Worm (Caenorhabditis elegans) whole organism, L2 larva: Measurements from ENCODE around the gene dmsr-6.
A peak's percentile ranks its signal among the peaks of the same experiment; 100 is the strongest.

Source experiments
- C34F6.9 ChIP-seq: fragments of 150-350 bp; optimal IDR thresholded peaks from 2 replicates; lab custom pipeline; 2014; ENCODE audit warnings: missing biosample characterization, missing genetic modification characterization
- R02D3.7 ChIP-seq: fragments of 150-350 bp; optimal IDR thresholded peaks from 2 replicates; lab custom pipeline; 2014; ENCODE audit warnings: missing biosample characterization, missing genetic modification characterization
- Y55F3AM.14 ChIP-seq: fragments of 200-800 bp; sonication (Bioruptor generic); optimal IDR thresholded peaks from 2 replicates; lab custom pipeline; 2018; ENCODE audit warnings: mild to moderate bottlenecking, missing genetic modification characterization, missing compliant biosample characterization
- alr-1 ChIP-seq: fragments of 150-350 bp; optimal IDR thresholded peaks from 2 replicates; lab custom pipeline; 2014; ENCODE audit warnings: missing biosample characterization, missing genetic modification characterization
- aly-2 ChIP-seq: fragments of 150-350 bp; optimal IDR thresholded peaks from 2 replicates; lab custom pipeline; 2014; ENCODE audit warnings: missing biosample characterization, missing genetic modification characterization
- ama-1 ChIP-seq: fragments of 150-350 bp; optimal IDR thresholded peaks from 2 replicates; lab custom pipeline; 2018; ENCODE audit warnings: inconsistent platforms
- blmp-1 ChIP-seq: sonication (generic microtip); optimal IDR thresholded peaks from 2 replicates; lab custom pipeline; 2017; ENCODE audit warnings: missing genetic modification characterization, mild to moderate bottlenecking, missing compliant biosample characterization, antibody characterized with exemption, moderate library complexity; ENCODE audit not compliant: insufficient read depth
- ceh-82 ChIP-seq: fragments of 150-350 bp; optimal IDR thresholded peaks from 2 replicates; lab custom pipeline; 2014; ENCODE audit warnings: missing biosample characterization, missing genetic modification characterization
- crh-2 ChIP-seq: sonication (generic microtip); optimal IDR thresholded peaks from 2 replicates; lab custom pipeline; 2017; ENCODE audit warnings: missing biosample characterization, missing genetic modification characterization
- dmd-4 ChIP-seq: sonication (generic microtip); optimal IDR thresholded peaks from 2 replicates; lab custom pipeline; 2017; ENCODE audit warnings: missing biosample characterization, missing genetic modification characterization
- egl-27 ChIP-seq: sonication (generic microtip); optimal IDR thresholded peaks from 3 replicates; lab custom pipeline; 2017; ENCODE audit warnings: missing biosample characterization, missing genetic modification reagents, missing genetic modification characterization
- elt-1 ChIP-seq: fragments of 150-350 bp; optimal IDR thresholded peaks from 2 replicates; lab custom pipeline; 2014; ENCODE audit warnings: missing biosample characterization, missing genetic modification characterization
- elt-3 ChIP-seq: sonication (generic microtip); optimal IDR thresholded peaks from 2 replicates; lab custom pipeline; 2017; ENCODE audit warnings: missing biosample characterization, missing genetic modification characterization
- fos-1 ChIP-seq: fragments of 150-350 bp; optimal IDR thresholded peaks from 2 replicates; lab custom pipeline; 2014; ENCODE audit warnings: missing biosample characterization, missing genetic modification characterization
- gmeb-1 ChIP-seq: fragments of 150-350 bp; optimal IDR thresholded peaks from 2 replicates; lab custom pipeline; 2014; ENCODE audit warnings: missing biosample characterization, missing genetic modification characterization
- lin-11 ChIP-seq: fragments of 150-350 bp; sonication (generic microtip); optimal IDR thresholded peaks from 2 replicates; lab custom pipeline; 2014; ENCODE audit warnings: missing biosample characterization, missing genetic modification characterization, inconsistent platforms, mixed read lengths
- lin-13 ChIP-seq: fragments of 150-350 bp; optimal IDR thresholded peaks from 2 replicates; lab custom pipeline; 2014; ENCODE audit warnings: missing biosample characterization, missing genetic modification reagents, missing genetic modification characterization
- lin-39 ChIP-seq: fragments of 150-350 bp; optimal IDR thresholded peaks from 2 replicates; lab custom pipeline; 2014; ENCODE audit warnings: missing biosample characterization, missing genetic modification reagents, missing genetic modification characterization
- lsy-2 ChIP-seq, 2 experiments: fragments of 150-350 bp in 1 of 2; sonication (generic microtip) in 1 of 2; optimal IDR thresholded peaks; 2 replicates each; lab custom pipeline; 2014 to 2017; ENCODE audit warnings: missing biosample characterization in 2 of 2, missing genetic modification characterization in 2 of 2
- mab-5 ChIP-seq: fragments of 150-350 bp; optimal IDR thresholded peaks from 2 replicates; lab custom pipeline; 2014; ENCODE audit warnings: missing biosample characterization, missing genetic modification characterization
- mbf-1 ChIP-seq: sonication (generic microtip); optimal IDR thresholded peaks from 2 replicates; lab custom pipeline; 2017; ENCODE audit warnings: missing biosample characterization, missing genetic modification characterization
- mdl-1 ChIP-seq, 2 experiments: fragments of 150-350 bp in 1 of 2; sonication (generic microtip) in 1 of 2; optimal IDR thresholded peaks; 2 replicates each; lab custom pipeline; 2017; ENCODE audit warnings: missing biosample characterization in 2 of 2, missing genetic modification characterization in 2 of 2
- nhr-11 ChIP-seq: fragments of 150-350 bp; optimal IDR thresholded peaks from 2 replicates; lab custom pipeline; 2014; ENCODE audit warnings: missing biosample characterization, missing genetic modification characterization
- nhr-12 ChIP-seq: fragments of 150-350 bp; optimal IDR thresholded peaks from 2 replicates; lab custom pipeline; 2014; ENCODE audit warnings: missing biosample characterization, missing genetic modification characterization
- nhr-129 ChIP-seq: fragments of 150-350 bp; optimal IDR thresholded peaks from 2 replicates; lab custom pipeline; 2014; ENCODE audit warnings: missing biosample characterization, missing genetic modification characterization
- nhr-21 ChIP-seq: fragments of 150-350 bp; optimal IDR thresholded peaks from 2 replicates; lab custom pipeline; 2014; ENCODE audit warnings: missing biosample characterization, missing genetic modification characterization
- nhr-23 ChIP-seq: fragments of 150-350 bp; optimal IDR thresholded peaks from 2 replicates; lab custom pipeline; 2014; ENCODE audit warnings: missing biosample characterization, missing genetic modification reagents, missing genetic modification characterization
- nhr-237 ChIP-seq: fragments of 150-350 bp; optimal IDR thresholded peaks from 2 replicates; lab custom pipeline; 2014; ENCODE audit warnings: missing biosample characterization, missing genetic modification characterization
- nhr-25 ChIP-seq: fragments of 150-350 bp; sonication (generic microtip); optimal IDR thresholded peaks from 3 replicates; lab custom pipeline; 2014; ENCODE audit warnings: missing biosample characterization, missing genetic modification characterization
- nhr-6 ChIP-seq: fragments of 150-350 bp; optimal IDR thresholded peaks from 2 replicates; lab custom pipeline; 2014; ENCODE audit warnings: missing biosample characterization, missing genetic modification characterization
- nhr-77 ChIP-seq: fragments of 150-350 bp; optimal IDR thresholded peaks from 2 replicates; lab custom pipeline; 2014; ENCODE audit warnings: missing biosample characterization, missing genetic modification characterization
- peb-1 ChIP-seq: fragments of 150-350 bp; optimal IDR thresholded peaks from 2 replicates; lab custom pipeline; 2014; ENCODE audit warnings: missing biosample characterization, missing genetic modification characterization
- sem-4 ChIP-seq: fragments of 150-350 bp; optimal IDR thresholded peaks from 2 replicates; lab custom pipeline; 2014; ENCODE audit warnings: missing biosample characterization, missing genetic modification reagents, missing genetic modification characterization
- skn-1 ChIP-seq: sonication (generic microtip); optimal IDR thresholded peaks from 2 replicates; lab custom pipeline; 2017; ENCODE audit warnings: missing biosample characterization, missing genetic modification characterization
- snpc-4 ChIP-seq: fragments of 150-350 bp; optimal IDR thresholded peaks from 2 replicates; lab custom pipeline; 2014; ENCODE audit warnings: missing biosample characterization, missing genetic modification characterization
- unc-39 ChIP-seq: fragments of 150-350 bp; optimal IDR thresholded peaks from 2 replicates; lab custom pipeline; 2014; ENCODE audit warnings: missing biosample characterization, missing genetic modification characterization
- unc-55 ChIP-seq: fragments of 150-350 bp; sonication (generic microtip); optimal IDR thresholded peaks from 3 replicates; lab custom pipeline; 2014; ENCODE audit warnings: missing biosample characterization, missing genetic modification reagents, missing genetic modification characterization
- zag-1 ChIP-seq: fragments of 150-350 bp; optimal IDR thresholded peaks from 2 replicates; lab custom pipeline; 2014; ENCODE audit warnings: missing biosample characterization, missing genetic modification characterization
- ztf-11 ChIP-seq: sonication (generic microtip); optimal IDR thresholded peaks from 2 replicates; lab custom pipeline; 2017; ENCODE audit warnings: missing biosample characterization, missing genetic modification characterization
- ztf-4 ChIP-seq: fragments of 150-350 bp; optimal IDR thresholded peaks from 2 replicates; lab custom pipeline; 2014; ENCODE audit warnings: missing biosample characterization, missing genetic modification characterization

The dmsr-6 gene

DNA sequence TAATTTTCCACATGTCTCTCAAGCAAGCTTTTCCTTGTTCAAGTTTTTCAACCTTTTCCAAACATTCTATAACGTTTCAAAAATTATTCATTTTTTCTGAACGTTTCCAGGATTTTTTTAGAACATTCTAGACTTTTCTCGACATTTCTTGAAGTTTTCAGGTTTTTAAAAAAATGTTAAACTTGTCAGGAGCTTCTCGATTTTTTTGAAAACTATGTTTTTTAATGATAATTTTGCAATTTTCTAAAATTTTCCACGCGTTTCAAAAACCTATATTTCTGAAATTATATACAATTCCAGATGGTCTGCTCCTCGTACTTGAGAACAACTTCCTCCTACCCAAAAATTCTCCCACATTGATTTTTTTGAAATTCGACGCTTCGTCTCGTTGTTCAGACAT, at the start of gene dmsr-6:
Gene dmsr-6, plus strand, starts transcription at position 301 of the 400 bp plus-strand sequence.
- TF ChIP-seq unc-55 (no peak), nhr-129 (tag; lab: Kevin White, UChicago) (no peak), aly-2 (no peak), ceh-82 (tag; lab: Kevin White, UChicago) (no peak), mdl-1 (tag; optimal IDR thresholded peaks at IDR 0.05; lab: Kevin White, UChicago) (no peak), fos-1 (tag; lab: Kevin White, UChicago) (no peak), lin-11 (tag; lab: Kevin White, UChicago) (no peak), peb-1 (no peak), nhr-21 (tag; lab: Kevin White, UChicago) (no peak), snpc-4 (no peak), elt-3 (tag; lab: Kevin White, UChicago) (no peak), egl-27 (tag; lab: Kevin White, UChicago) (no peak), mbf-1 (tag; lab: Kevin White, UChicago) (no peak), lin-39 (tag; lab: Kevin White, UChicago) (no peak), lsy-2 (tag; optimal IDR thresholded peaks at IDR 0.05; lab: Kevin White, UChicago) (no peak), ztf-4 (tag; lab: Kevin White, UChicago) (no peak), nhr-77 (tag; lab: Kevin White, UChicago) (no peak), R02D3.7 (no peak), nhr-23 (no peak), nhr-237 (tag; lab: Kevin White, UChicago) (no peak)

DNA sequence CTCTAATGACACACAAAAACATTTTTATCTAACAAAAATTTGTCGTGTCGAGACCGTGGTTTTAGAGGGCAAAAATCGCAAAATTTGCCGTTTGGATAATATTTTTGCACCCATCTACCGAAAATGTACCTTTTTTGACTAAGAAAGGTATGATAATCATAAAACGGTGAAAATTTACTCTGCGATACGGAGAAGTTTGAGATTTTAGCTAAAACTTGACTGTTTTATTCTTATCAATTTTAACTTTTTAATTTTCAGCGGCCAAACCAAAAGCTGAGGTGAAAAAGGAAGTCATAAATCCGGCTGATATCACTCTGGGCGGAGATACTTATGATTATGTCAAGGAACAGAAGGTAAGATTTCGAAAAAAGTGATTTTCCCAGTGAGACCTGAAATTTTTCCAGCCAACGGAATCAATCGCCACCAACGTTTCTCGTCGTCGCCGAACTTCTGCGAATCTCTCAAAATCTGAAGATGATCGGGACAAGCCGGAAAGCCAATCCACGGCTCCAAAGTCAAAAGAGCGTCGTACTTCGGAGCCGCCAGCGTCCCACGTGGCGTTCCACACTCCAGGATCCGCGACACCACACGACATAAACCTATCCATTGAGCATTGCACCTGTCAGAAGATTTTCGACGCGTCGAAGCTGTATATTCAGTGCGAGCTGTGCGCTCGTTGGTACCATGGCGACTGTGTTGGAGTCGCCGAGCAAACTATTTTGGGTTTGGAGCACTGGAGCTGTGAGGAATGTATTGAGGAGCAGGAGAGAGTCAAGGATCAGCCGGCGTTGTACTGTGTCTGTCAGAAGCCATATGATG, 49.1 kb upstream of the dmsr-6 start:
- TF ChIP-seq crh-2 (tag; lab: Kevin White, UChicago) (no peak), aly-2 (no peak), ama-1 (lab: Kevin White, UChicago) (peak; percentile 93), alr-1 (tag; lab: Kevin White, UChicago) (no peak), C34F6.9 (peak; percentile 10), lsy-2 (tag; optimal IDR thresholded peaks at IDR 0.05; lab: Kevin White, UChicago) (peak in 1 of 2 experiments; percentile 0), mab-5 (no peak), nhr-6 (tag; lab: Kevin White, UChicago) (no peak)

- TF ChIP-seq nhr-6 (tag; lab: Kevin White, UChicago): no peak
- TF ChIP-seq snpc-4: no peak
- no peak for TF ChIP-seq fos-1 (tag; lab: Kevin White, UChicago)
- no peak for TF ChIP-seq elt-3 (tag; lab: Kevin White, UChicago)
- no peak for TF ChIP-seq unc-55
- TF ChIP-seq zag-1 (tag; lab: Kevin White, UChicago): no peak
- no peak for TF ChIP-seq aly-2
- TF ChIP-seq unc-39: no peak
- peak; percentile 95 for TF ChIP-seq ama-1 (lab: Kevin White, UChicago)
- TF ChIP-seq skn-1: peak; percentile 9
- no peak for TF ChIP-seq ztf-11 (tag; lab: Kevin White, UChicago)
- TF ChIP-seq elt-1 (tag; lab: Kevin White, UChicago): no peak
- TF ChIP-seq nhr-12: no peak
- TF ChIP-seq sem-4 (tag; lab: Kevin White, UChicago): peak; percentile 90
- TF ChIP-seq C34F6.9: peak; percentile 76
- TF ChIP-seq nhr-23: no peak
- TF ChIP-seq R02D3.7: no peak
- TF ChIP-seq crh-2 (tag; lab: Kevin White, UChicago): peak; percentile 46
- peak; percentile 91 for TF ChIP-seq ztf-4 (tag; lab: Kevin White, UChicago)
- TF ChIP-seq Y55F3AM.14: no peak
- TF ChIP-seq lsy-2 (tag; optimal IDR thresholded peaks at IDR 0.05; lab: Kevin White, UChicago): peak in 1 of 2 experiments; percentile 80
- no peak for TF ChIP-seq lin-11 (tag; lab: Kevin White, UChicago)
- peak; percentile 11 for TF ChIP-seq blmp-1
- TF ChIP-seq dmd-4: no peak
- TF ChIP-seq lin-39 (tag; lab: Kevin White, UChicago): no peak
- TF ChIP-seq nhr-11: no peak
- TF ChIP-seq nhr-25 (tag; lab: Kevin White, UChicago): peak; percentile 43
- TF ChIP-seq nhr-77 (tag; lab: Kevin White, UChicago): no peak
- TF ChIP-seq nhr-21 (tag; lab: Kevin White, UChicago): peak; percentile 28
- TF ChIP-seq gmeb-1 (tag; lab: Kevin White, UChicago): no peak
- no peak for TF ChIP-seq egl-27 (tag; lab: Kevin White, UChicago)
- peak; percentile 31 for TF ChIP-seq lin-13 (GFP tag; lab: Kevin White, UChicago)
- TF ChIP-seq mbf-1 (tag; lab: Kevin White, UChicago): no peak
Observed at ce11 chrII:14407332-14408270, 47.8 kb upstream of the dmsr-6 start.
